Worm (Caenorhabditis elegans) whole organism, young adult: ENCODE data around the gene cut-4.

ENCODE experiments used
- B0019.2 ChIP-seq: fragments of 200-800 bp; sonication (Bioruptor generic); conservative IDR thresholded peaks from 2 replicates; pipeline ENCODE4 v1.3.6; 2022; ENCODE audit warnings: missing genetic modification reagents, missing genetic modification characterization, missing compliant biosample characterization
- B0035.1 ChIP-seq: sonication (generic microtip); optimal IDR thresholded peaks from 2 replicates; lab custom pipeline; 2016; ENCODE audit warnings: missing genetic modification characterization, mild to moderate bottlenecking, missing compliant biosample characterization, missing genotype, missing genetic modification reagents
- B0336.3 ChIP-seq: fragments of 200-800 bp; sonication (Bioruptor generic); IDR thresholded peaks from 2 replicates; pipeline ENCODE4 v1.3.6; 2022; ENCODE audit warnings: missing genetic modification characterization, missing compliant biosample characterization
- F22D6.2 ChIP-seq: sonication (generic microtip); optimal IDR thresholded peaks from 2 replicates; lab custom pipeline; 2016; ENCODE audit warnings: mild to moderate bottlenecking, missing genetic modification characterization, missing compliant biosample characterization
- F33H1.4 ChIP-seq: fragments of 200-800 bp; sonication (Bioruptor generic); IDR thresholded peaks from 2 replicates; pipeline ENCODE4 v1.3.6; 2022; ENCODE audit warnings: missing genetic modification reagents, missing genetic modification characterization, missing compliant biosample characterization
- F39B2.1 ChIP-seq: fragments of 200-800 bp; sonication (Bioruptor generic); IDR thresholded peaks from 2 replicates; pipeline ENCODE4 v1.3.6; 2022; ENCODE audit warnings: missing genetic modification reagents, missing genetic modification characterization, missing compliant biosample characterization
- T26A5.8 ChIP-seq: sonication (generic microtip); optimal IDR thresholded peaks from 2 replicates; lab custom pipeline; 2016; ENCODE audit warnings: missing genetic modification characterization, missing compliant biosample characterization
- Y67H2A.10 ChIP-seq: fragments of 200-800 bp; sonication (Bioruptor generic); conservative IDR thresholded peaks from 2 replicates; pipeline ENCODE4 v1.3.6; 2022; ENCODE audit warnings: missing genetic modification reagents, missing genetic modification characterization, missing compliant biosample characterization
- akir-1 ChIP-seq: fragments of 200-800 bp; sonication (Bioruptor generic); optimal IDR thresholded peaks from 2 replicates; lab custom pipeline; 2018; ENCODE audit warnings: mild to moderate bottlenecking, missing genetic modification characterization, moderate library complexity, missing compliant biosample characterization
- aptf-3 ChIP-seq: fragments of 200-800 bp; sonication (Bioruptor generic); IDR thresholded peaks from 2 replicates; pipeline ENCODE4 v1.3.6; 2022; ENCODE audit warnings: missing genetic modification characterization, missing compliant biosample characterization
- atf-7 ChIP-seq: sonication (generic microtip); optimal IDR thresholded peaks from 2 replicates; lab custom pipeline; 2017; ENCODE audit warnings: mild to moderate bottlenecking, missing genetic modification characterization, missing compliant biosample characterization
- athp-1 ChIP-seq: sonication (generic microtip); optimal IDR thresholded peaks from 2 replicates; lab custom pipeline; 2017; ENCODE audit warnings: mild to moderate bottlenecking, missing genetic modification characterization, missing compliant biosample characterization
- attf-6 ChIP-seq: fragments of 200-800 bp; sonication (Bioruptor generic); IDR thresholded peaks from 2 replicates; pipeline ENCODE4 v1.3.6; 2022; ENCODE audit warnings: missing genetic modification reagents, missing genetic modification characterization, missing compliant biosample characterization
- ceh-100 ChIP-seq: fragments of 200-800 bp; sonication (Bioruptor generic); IDR thresholded peaks from 2 replicates; pipeline ENCODE4 v1.3.6; 2022; ENCODE audit warnings: missing genetic modification reagents, missing genetic modification characterization, missing compliant biosample characterization
- ceh-27 ChIP-seq: fragments of 200-800 bp; sonication (Bioruptor generic); optimal IDR thresholded peaks from 2 replicates; lab custom pipeline; 2018; ENCODE audit warnings: mild to moderate bottlenecking, missing genetic modification characterization, moderate library complexity, missing compliant biosample characterization
- ceh-79 ChIP-seq: sonication (generic microtip); optimal IDR thresholded peaks from 2 replicates; lab custom pipeline; 2017; ENCODE audit warnings: mild to moderate bottlenecking, missing genetic modification characterization, missing compliant biosample characterization
- egl-18 ChIP-seq: fragments of 200-800 bp; sonication (Bioruptor generic); IDR thresholded peaks from 2 replicates; pipeline ENCODE4 v1.3.6; 2022; ENCODE audit warnings: missing genetic modification reagents, missing genetic modification characterization, missing compliant biosample characterization
- egrh-3 ChIP-seq: fragments of 200-800 bp; sonication (Bioruptor generic); IDR thresholded peaks from 2 replicates; pipeline ENCODE4 v1.3.6; 2022; ENCODE audit warnings: missing genetic modification reagents, missing genetic modification characterization, missing compliant biosample characterization
- ekl-4 ChIP-seq: fragments of 200-800 bp; sonication (Bioruptor generic); IDR thresholded peaks from 2 replicates; pipeline ENCODE4 v1.3.6; 2022; ENCODE audit warnings: missing genetic modification reagents, missing genetic modification characterization, missing compliant biosample characterization
- fkh-3 ChIP-seq: sonication (generic microtip); optimal IDR thresholded peaks from 2 replicates; lab custom pipeline; 2016; ENCODE audit warnings: mild to moderate bottlenecking, missing genetic modification characterization, missing compliant biosample characterization
- hlh-26 ChIP-seq: fragments of 200-800 bp; sonication (Bioruptor generic); conservative IDR thresholded peaks from 2 replicates; pipeline ENCODE4 v1.3.6; 2022; ENCODE audit warnings: missing genetic modification reagents, missing genetic modification characterization, missing compliant biosample characterization
- hmg-1.2 ChIP-seq: fragments of 200-800 bp; sonication (Bioruptor generic); IDR thresholded peaks from 2 replicates; pipeline ENCODE4 v1.3.6; 2022; ENCODE audit warnings: missing genetic modification reagents, missing genetic modification characterization, missing compliant biosample characterization
- let-607 ChIP-seq, 2 experiments: fragments of 200-800 bp in 1 of 2; sonication (Bioruptor generic) in 1 of 2; sonication (generic microtip) in 1 of 2; optimal IDR thresholded peaks; 2 replicates each; lab custom pipeline; 2016 to 2018; ENCODE audit warnings: mild to moderate bottlenecking in 2 of 2, missing compliant biosample characterization in 2 of 2, missing genetic modification characterization in 2 of 2, moderate library complexity in 2 of 2, missing genotype in 1 of 2
- lin-35 ChIP-seq, 3 experiments: fragments of 150-350 bp in 2 of 3; sonication (generic microtip) in 1 of 3; optimal IDR thresholded peaks; 2 replicates each; lab custom pipeline; 2014 to 2018; ENCODE audit warnings: missing biosample characterization in 3 of 3, missing genetic modification characterization in 3 of 3, missing genetic modification reagents in 3 of 3
- lin-40 ChIP-seq: sonication (generic microtip); optimal IDR thresholded peaks from 2 replicates; lab custom pipeline; 2016; ENCODE audit warnings: missing genetic modification characterization, mild to moderate bottlenecking, missing compliant biosample characterization, missing genotype, missing genetic modification reagents
- lir-1 ChIP-seq: fragments of 200-800 bp; sonication (Bioruptor generic); conservative IDR thresholded peaks from 2 replicates; pipeline ENCODE4 v1.3.6; 2022; ENCODE audit warnings: missing genetic modification reagents, missing genetic modification characterization, missing compliant biosample characterization
- lsl-1 ChIP-seq: fragments of 200-800 bp; sonication (Bioruptor generic); optimal IDR thresholded peaks from 2 replicates; lab custom pipeline; 2018; ENCODE audit warnings: mild to moderate bottlenecking, missing genetic modification characterization, moderate library complexity, missing compliant biosample characterization
- madf-3 ChIP-seq: fragments of 200-800 bp; sonication (Bioruptor generic); IDR thresholded peaks from 2 replicates; pipeline ENCODE4 v1.3.6; 2022; ENCODE audit warnings: missing genetic modification reagents, missing genetic modification characterization, missing compliant biosample characterization
- mcd-1 ChIP-seq: fragments of 200-800 bp; sonication (Bioruptor generic); IDR thresholded peaks from 2 replicates; pipeline ENCODE4 v1.3.6; 2022; ENCODE audit warnings: missing genetic modification reagents, missing genetic modification characterization, missing compliant biosample characterization
- mes-4 ChIP-seq: sonication (generic microtip); optimal IDR thresholded peaks from 2 replicates; lab custom pipeline; 2016; ENCODE audit warnings: missing genotype, missing genetic modification characterization, missing compliant biosample characterization
- nfya-1 ChIP-seq: sonication (generic microtip); optimal IDR thresholded peaks from 2 replicates; lab custom pipeline; 2017; ENCODE audit warnings: antibody characterized with exemption, missing compliant biosample characterization, missing genetic modification characterization, borderline replicate concordance; ENCODE audit not compliant: insufficient read depth
- nhr-27 ChIP-seq: fragments of 200-800 bp; sonication (Bioruptor generic); optimal IDR thresholded peaks from 2 replicates; lab custom pipeline; 2018; ENCODE audit warnings: mild to moderate bottlenecking, missing genetic modification characterization, moderate library complexity, missing compliant biosample characterization
- nhr-80 ChIP-seq: sonication (generic microtip); optimal IDR thresholded peaks from 2 replicates; lab custom pipeline; 2016; ENCODE audit warnings: missing genetic modification characterization, missing compliant biosample characterization
- nhr-90 ChIP-seq: sonication (generic microtip); optimal IDR thresholded peaks from 2 replicates; lab custom pipeline; 2016; ENCODE audit warnings: missing genotype, mild to moderate bottlenecking, missing genetic modification characterization, missing compliant biosample characterization
- pha-4 ChIP-seq: fragments of 150-350 bp; sonication (generic microtip); optimal IDR thresholded peaks from 2 replicates; lab custom pipeline; 2014; ENCODE audit warnings: missing biosample characterization, missing genetic modification reagents, missing genetic modification characterization
- rec-8 ChIP-seq, 2 experiments: sonication (generic microtip); optimal IDR thresholded peaks; 2 replicates each; lab custom pipeline; 2016; ENCODE audit warnings: mild to moderate bottlenecking in 2 of 2, missing genetic modification characterization in 2 of 2, missing genetic modification reagents in 2 of 2, missing genotype in 2 of 2, missing biosample characterization in 1 of 2, missing compliant biosample characterization in 1 of 2, moderate library complexity in 1 of 2
- repo-1 ChIP-seq: sonication (generic microtip); optimal IDR thresholded peaks from 2 replicates; lab custom pipeline; 2017; ENCODE audit warnings: mild to moderate bottlenecking, missing genetic modification characterization, missing compliant biosample characterization
- rpc-1 ChIP-seq, 2 experiments: fragments of 150-350 bp in 1 of 2; sonication (generic microtip) in 1 of 2; optimal IDR thresholded peaks; 2 replicates each; lab custom pipeline; 2014 to 2018; ENCODE audit warnings: missing biosample characterization in 1 of 2, missing genetic modification characterization in 1 of 2, missing genetic modification reagents in 1 of 2, missing genotype in 1 of 2
- sdz-38 ChIP-seq: sonication (generic microtip); optimal IDR thresholded peaks from 2 replicates; lab custom pipeline; 2016; ENCODE audit warnings: missing genotype, missing genetic modification characterization, missing compliant biosample characterization
- tbp1 ChIP-seq: fragments of 200-800 bp; sonication (Bioruptor generic); optimal IDR thresholded peaks from 2 replicates; lab custom pipeline; 2018; ENCODE audit warnings: mild to moderate bottlenecking, missing genetic modification characterization, missing compliant biosample characterization
- tlf-1 ChIP-seq: fragments of 200-800 bp; sonication (Bioruptor generic); optimal IDR thresholded peaks from 2 replicates; lab custom pipeline; 2018; ENCODE audit warnings: mild to moderate bottlenecking, missing genetic modification characterization, missing compliant biosample characterization
- unc-130 ChIP-seq: sonication (generic microtip); optimal IDR thresholded peaks from 2 replicates; lab custom pipeline; 2016; ENCODE audit warnings: missing genetic modification reagents, missing genetic modification characterization, missing compliant biosample characterization
- unc-62 ChIP-seq: fragments of 150-350 bp; optimal IDR thresholded peaks from 2 replicates; lab custom pipeline; 2014; ENCODE audit warnings: missing biosample characterization, missing genetic modification reagents, missing genetic modification characterization
- ztf-22 ChIP-seq: fragments of 200-800 bp; sonication (Bioruptor generic); optimal IDR thresholded peaks from 2 replicates; lab custom pipeline; 2018; ENCODE audit warnings: mild to moderate bottlenecking, missing genetic modification characterization, moderate library complexity, missing compliant biosample characterization
- ztf-26 ChIP-seq: sonication (generic microtip); optimal IDR thresholded peaks from 2 replicates; lab custom pipeline; 2017; ENCODE audit warnings: missing genetic modification characterization, missing compliant biosample characterization
- ztf-28 ChIP-seq: fragments of 200-800 bp; sonication (Bioruptor generic); IDR thresholded peaks from 2 replicates; pipeline ENCODE4 v1.3.6; 2022; ENCODE audit warnings: missing genetic modification reagents, missing genetic modification characterization, missing compliant biosample characterization
- ztf-3 ChIP-seq: fragments of 200-800 bp; sonication (Bioruptor generic); optimal IDR thresholded peaks from 2 replicates; lab custom pipeline; 2018; ENCODE audit warnings: mild to moderate bottlenecking, missing genetic modification characterization, missing compliant biosample characterization

Gene cut-4

ce11 chrII:10388041-10388706 is 47.8 kb upstream of the cut-4 start (continued):
- TF ChIP-seq nfya-1 (tag; lab: Kevin White, UChicago) (no peak), let-607 (tag; optimal IDR thresholded peaks at IDR 0.05; lab: Kevin White, UChicago) (peak in 1 of 2 experiments; percentile 35), ceh-27 (GFP tag; lab: Kevin White, UChicago) (peak; percentile 0), tbp1 (GFP tag; lab: Kevin White, UChicago) (peak; percentile 58), B0035.1 (peak; percentile 11), unc-130 (GFP tag; lab: Kevin White, UChicago) (no peak), hmg-1.2 (GFP tag; lab: Robert Waterston, UW) (peak; percentile 43), nhr-27 (no peak), akir-1 (GFP tag; lab: Kevin White, UChicago) (no peak), unc-62 (GFP tag; lab: Kevin White, UChicago) (no peak), repo-1 (peak; percentile 56), ceh-100 (GFP tag; lab: Robert Waterston, UW) (peak; percentile 74), sdz-38 (tag; lab: Kevin White, UChicago) (no peak), egl-18 (GFP tag; lab: Robert Waterston, UW) (no peak), ztf-26 (no peak), attf-6 (GFP tag; lab: Robert Waterston, UW) (no peak), tlf-1 (GFP tag; lab: Kevin White, UChicago) (peak; percentile 70), ztf-22 (GFP tag; lab: Kevin White, UChicago) (no peak), ceh-79 (tag; lab: Kevin White, UChicago) (no peak), ztf-3 (GFP tag; lab: Kevin White, UChicago) (no peak), athp-1 (tag; lab: Kevin White, UChicago) (peak; percentile 67), B0336.3 (peak; percentile 39; the same call in 1 of the 2 replicates), lin-40 (tag; lab: Kevin White, UChicago) (peak; percentile 59), fkh-3 (no peak), rec-8 (tag; optimal IDR thresholded peaks at IDR 0.05; lab: Kevin White, UChicago) (no peak), mcd-1 (peak; percentile 46; the same call in 1 of the 2 replicates), lsl-1 (peak; percentile 57), atf-7 (tag; lab: Kevin White, UChicago) (no peak), F22D6.2 (tag; lab: Kevin White, UChicago) (no peak), lin-35 (GFP tag; optimal IDR thresholded peaks at IDR 0.05; lab: Kevin White, UChicago) (peak in 1 of 3 experiments; percentile 80), Y67H2A.10 (GFP tag; lab: Robert Waterston, UW) (no peak), F39B2.1 (GFP tag; lab: Robert Waterston, UW) (no peak), ztf-28 (GFP tag; lab: Robert Waterston, UW) (0 out of 2 replicates have a peak, but pooled peaks have one; percentile 59), egrh-3 (GFP tag; lab: Robert Waterston, UW) (no peak), nhr-90 (no peak), pha-4 (tag; lab: Kevin White, UChicago) (peak; percentile 54), F33H1.4 (GFP tag; lab: Robert Waterston, UW) (peak; percentile 51), nhr-80 (tag; lab: Kevin White, UChicago) (peak; percentile 26), madf-3 (GFP tag; lab: Robert Waterston, UW) (no peak), rpc-1 (optimal IDR thresholded peaks at IDR 0.05; lab: Kevin White, UChicago) (peak; percentile 33), rpc-1 (tag; optimal IDR thresholded peaks at IDR 0.05; lab: Kevin White, UChicago) (no peak), lir-1 (no peak), mes-4 (no peak), B0019.2 (GFP tag; lab: Robert Waterston, UW) (peak; percentile 72), hlh-26 (GFP tag; lab: Robert Waterston, UW) (no peak), T26A5.8 (no peak), ekl-4 (peak; percentile 26; the same call in 1 of the 2 replicates), aptf-3 (GFP tag; lab: Robert Waterston, UW) (no peak)
